ENCODE assay signal across 2 worm cellular contexts in the genomic region with DNA sequence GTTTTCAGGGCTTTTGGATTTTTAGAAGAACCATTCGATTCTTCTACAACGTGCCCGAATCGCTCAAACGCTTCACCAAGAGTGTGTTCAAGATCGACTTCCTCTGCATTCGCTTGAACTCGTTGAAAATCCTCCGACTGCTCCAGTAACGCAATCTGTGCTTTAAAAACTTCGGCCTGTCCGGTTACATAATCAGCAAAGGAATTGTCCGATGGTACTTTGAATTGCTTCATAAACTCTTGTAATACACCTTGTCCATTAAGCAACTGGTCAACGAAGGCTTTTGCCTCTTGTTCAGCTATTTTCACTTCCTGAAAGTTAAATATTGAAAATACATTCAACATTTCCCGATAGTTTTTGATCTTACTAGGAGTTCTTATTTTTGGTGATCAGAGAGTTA.
TF ChIP-seq lines count a peak whose summit lies in the region.

No protein-coding gene starts in this region.

TF ChIP-seq in whole organism, L4 larva, 104 proteins besides CTCF, POLR2A, EP300 and RAD21:
- no peak for TF ChIP-seq daf-19 (GFP tag; conservative IDR thresholded peaks at IDR 0.05; lab: Robert Waterston, UW)
- TF ChIP-seq ztf-7 (tag; optimal IDR thresholded peaks at IDR 0.05; lab: Kevin White, UChicago) = no peak
- 0 out of 2 replicates have a peak, but pooled peaks have one; percentile 38 for TF ChIP-seq egl-43 (GFP tag; IDR thresholded peaks at IDR 0.05; lab: Robert Waterston, UW)
TF ChIP-seq in whole organism, L4 larva: peak in this region for 1.

TF ChIP-seq in whole organism, young adult, 124 proteins besides CTCF, POLR2A, EP300 and RAD21:
- peak; percentile 38; the same call in 1 of the 2 replicates for TF ChIP-seq madf-6 (GFP tag; IDR thresholded peaks at IDR 0.05; lab: Robert Waterston, UW)
- TF ChIP-seq sea-2 (GFP tag; IDR thresholded peaks at IDR 0.05; lab: Robert Waterston, UW) = no peak
- TF ChIP-seq Y56A3A.18 (GFP tag; IDR thresholded peaks at IDR 0.05; lab: Robert Waterston, UW) = 0 out of 2 replicates have a peak, but pooled peaks have one; percentile 24
- 0 out of 2 replicates have a peak, but pooled peaks have one; percentile 62 for TF ChIP-seq madf-3 (GFP tag; IDR thresholded peaks at IDR 0.05; lab: Robert Waterston, UW)
